Worm (Caenorhabditis elegans) whole organism, early embryonic: Measurements from ENCODE around the gene D1014.5.

ENCODE experiments used
- ama-1 ChIP-seq: fragments of 150-350 bp; optimal IDR thresholded peaks from 2 replicates; lab custom pipeline; 2014
- flt-1 ChIP-seq: fragments of 200-800 bp; sonication (Bioruptor generic); IDR thresholded peaks from 2 replicates; pipeline ENCODE4 v1.3.6; 2022; ENCODE audit warnings: missing genetic modification characterization, missing compliant biosample characterization
- sea-1 ChIP-seq: fragments of 200-800 bp; sonication (Bioruptor generic); conservative IDR thresholded peaks from 2 replicates; pipeline ENCODE4 v1.3.6; 2022; ENCODE audit warnings: missing genetic modification characterization, missing compliant biosample characterization
- tbx-11 ChIP-seq: fragments of 200-800 bp; sonication (Bioruptor generic); IDR thresholded peaks from 2 replicates; pipeline ENCODE4 v1.3.6; 2022; ENCODE audit warnings: missing genetic modification characterization, missing compliant biosample characterization
- tbx-37 ChIP-seq: fragments of 200-800 bp; sonication (Bioruptor generic); conservative IDR thresholded peaks from 2 replicates; pipeline ENCODE4 v1.3.6; 2022; ENCODE audit warnings: missing genetic modification reagents, missing genetic modification characterization, missing compliant biosample characterization
- tra-4 ChIP-seq: sonication (generic microtip); optimal IDR thresholded peaks from 2 replicates; lab custom pipeline; 2017; ENCODE audit warnings: missing genetic modification characterization, missing compliant biosample characterization

DNA sequence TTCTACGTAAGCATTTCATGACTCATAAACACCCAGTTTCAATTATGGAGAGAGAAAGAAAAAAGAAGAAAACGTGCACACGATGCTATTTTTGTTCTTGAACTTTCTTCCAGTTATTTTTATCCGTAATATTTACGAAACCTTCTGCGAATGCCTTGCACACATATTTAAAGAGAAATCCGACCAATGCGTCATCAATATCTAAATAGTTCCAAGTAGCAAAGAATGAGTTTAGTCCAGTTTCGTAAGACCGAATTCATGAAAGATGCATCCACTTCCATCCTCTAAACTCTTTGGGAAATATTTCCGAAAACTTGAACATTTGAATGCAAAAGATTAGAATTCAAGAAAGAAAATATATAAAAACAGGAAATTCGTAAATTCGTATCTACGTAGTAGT lies 45.7 kb downstream of the D1014.5 start:
- TF ChIP-seq flt-1 (no peak), tbx-11 (no peak), tbx-37 (no peak), sea-1 (GFP tag; lab: Robert Waterston, UW) (no peak), tra-4 (tag; lab: Kevin White, UChicago) (no peak), ama-1 (lab: Kevin White, UChicago) (no peak)
